Fruit fly (Drosophila melanogaster): ENCODE measurements around the gene eIF3g1.

The eIF3g1 gene

dm6 chrX:2619651-2620050, 9.5 kb upstream of the eIF3g1 start, which contains the start of the genes Tsp3A and Seipin (continued):
- TF ChIP-seq CG10321 (GFP tag; IDR thresholded peaks at IDR 0.05) = peak; percentile 62; the same call in 1 of the 2 replicates
- peak; percentile 68 for TF ChIP-seq Adf1 (GFP tag; IDR thresholded peaks at IDR 0.05)
- peak; percentile 86 for TF ChIP-seq Antp (GFP tag; optimal IDR thresholded peaks at IDR 0.05)
- TF ChIP-seq CG9437 (GFP tag; optimal IDR thresholded peaks at IDR 0.05) = peak; percentile 52
- TF ChIP-seq Max (GFP tag; optimal IDR thresholded peaks at IDR 0.05) = peak; percentile 68
- peak; percentile 73 for TF ChIP-seq CG7357 (GFP tag; IDR thresholded peaks at IDR 0.05)
- peak; percentile 59 for TF ChIP-seq CG4360 (GFP tag; IDR thresholded peaks at IDR 0.05)
- TF ChIP-seq CG3726 (GFP tag; IDR thresholded peaks at IDR 0.05) = peak; percentile 74; the same call in 2 of the 3 replicates
- no peak for TF ChIP-seq Sin3A (optimal IDR thresholded peaks at IDR 0.05)
- peak; percentile 89 for TF ChIP-seq Xrp1 (GFP tag; IDR thresholded peaks at IDR 0.05)
- peak; percentile 48 for TF ChIP-seq CG1529 (GFP tag; optimal IDR thresholded peaks at IDR 0.05)
- TF ChIP-seq phol (tag; optimal IDR thresholded peaks at IDR 0.05) = peak; percentile 75
- TF ChIP-seq CG2199 (GFP tag; IDR thresholded peaks at IDR 0.05) = 0 out of 3 replicates have a peak, but pooled peaks have one; percentile 52
- peak; percentile 87 for TF ChIP-seq CG7372 (GFP tag; IDR thresholded peaks at IDR 0.05)
- peak; percentile 38 for TF ChIP-seq zen (tag; optimal IDR thresholded peaks at IDR 0.05)
- TF ChIP-seq CG6654 (GFP tag; optimal IDR thresholded peaks at IDR 0.05) = peak; percentile 42
- peak; percentile 84 for TF ChIP-seq CG7987 (GFP tag; optimal IDR thresholded peaks at IDR 0.05)
- no peak for TF ChIP-seq tap (tag; optimal IDR thresholded peaks at IDR 0.05)
- no peak for TF ChIP-seq gsb-n (tag; optimal IDR thresholded peaks at IDR 0.05)
- peak; percentile 75 for TF ChIP-seq emc (GFP tag; optimal IDR thresholded peaks at IDR 0.05)
- peak; percentile 91 for TF ChIP-seq HHEX (GFP tag; optimal IDR thresholded peaks at IDR 0.05)
- peak; percentile 54 for TF ChIP-seq CG3163 (GFP tag; optimal IDR thresholded peaks at IDR 0.05)
- TF ChIP-seq CG18599 (GFP tag; optimal IDR thresholded peaks at IDR 0.05) = peak; percentile 96
- no peak; the same call in 1 of the 2 replicates for TF ChIP-seq inv (GFP tag; IDR thresholded peaks at IDR 0.05; ENCODE audit: partially characterized antibody)
- TF ChIP-seq gro (GFP tag; optimal IDR thresholded peaks at IDR 0.05) = peak; percentile 92
- TF ChIP-seq CG4404 (GFP tag; IDR thresholded peaks at IDR 0.05) = peak; percentile 16; the same call in 1 of the 2 replicates
- TF ChIP-seq Nf-YA (GFP tag; IDR thresholded peaks at IDR 0.05) = peak; percentile 67
- no peak for TF ChIP-seq CG10565 (GFP tag; optimal IDR thresholded peaks at IDR 0.05)
- TF ChIP-seq Hr78 (GFP tag; optimal IDR thresholded peaks at IDR 0.05) = peak in 1 of 2 experiments; percentile 71
- TF ChIP-seq CG18011 (GFP tag; optimal IDR thresholded peaks at IDR 0.05) = peak; percentile 67
- TF ChIP-seq CG12299 (tag; optimal IDR thresholded peaks at IDR 0.05) = peak; percentile 79
- TF ChIP-seq B-H1 (GFP tag; IDR thresholded peaks at IDR 0.05) = peak; percentile 77
- peak; percentile 85 for TF ChIP-seq gsb (GFP tag; IDR thresholded peaks at IDR 0.05)
- TF ChIP-seq CrebB (tag; optimal IDR thresholded peaks at IDR 0.05) = peak; percentile 80
- peak; percentile 68 to 78 for TF ChIP-seq bsh (GFP tag; optimal IDR thresholded peaks at IDR 0.05)
- no peak for TF ChIP-seq odd (GFP tag; optimal IDR thresholded peaks at IDR 0.05)
- peak; percentile 60 for TF ChIP-seq luna (GFP tag; optimal IDR thresholded peaks at IDR 0.05)
- peak; percentile 46 for TF ChIP-seq Ssrp (tag; optimal IDR thresholded peaks at IDR 0.05)
- peak; percentile 45 for TF ChIP-seq fu2 (GFP tag; optimal IDR thresholded peaks at IDR 0.05)
- peak; percentile 86 for TF ChIP-seq rib (GFP tag; IDR thresholded peaks at IDR 0.05)
- peak; percentile 77 for TF ChIP-seq otp (GFP tag; IDR thresholded peaks at IDR 0.05)
- no peak for TF ChIP-seq Hr39 (optimal IDR thresholded peaks at IDR 0.05)
- peak; percentile 80 for TF ChIP-seq nmo (GFP tag; optimal IDR thresholded peaks at IDR 0.05)
- TF ChIP-seq CG7928 (GFP tag; optimal IDR thresholded peaks at IDR 0.05) = peak; percentile 55
- peak; percentile 25 for TF ChIP-seq YL-1 (GFP tag; optimal IDR thresholded peaks at IDR 0.05)
- TF ChIP-seq CG6813 (GFP tag; optimal IDR thresholded peaks at IDR 0.05) = peak; percentile 80
- peak; percentile 37 for TF ChIP-seq CG2875 (GFP tag; optimal IDR thresholded peaks at IDR 0.05)
- peak; percentile 91 for TF ChIP-seq Fer1 (GFP tag; optimal IDR thresholded peaks at IDR 0.05)
- no peak for TF ChIP-seq CG3838 (GFP tag; optimal IDR thresholded peaks at IDR 0.05)
- TF ChIP-seq mirr (GFP tag; optimal IDR thresholded peaks at IDR 0.05) = peak; percentile 92
- no peak for TF ChIP-seq Neu2 (GFP tag; optimal IDR thresholded peaks at IDR 0.05; ENCODE audit: borderline replicate concordance)
